Worm (Caenorhabditis elegans) whole organism, mixed stage, embryonic: ENCODE results near the gene clec-189.

Experiments used
- M03D4.4 ChIP-seq: sonication (generic microtip); optimal IDR thresholded peaks from 2 replicates; lab custom pipeline; 2017; ENCODE audit warnings: mild to moderate bottlenecking, missing genetic modification characterization, missing compliant biosample characterization
- bed-3 ChIP-seq: fragments of 200-800 bp; sonication (Bioruptor generic); optimal IDR thresholded peaks from 3 replicates; lab custom pipeline; 2018; ENCODE audit warnings: mild to moderate bottlenecking, missing genetic modification characterization, moderate library complexity, missing compliant biosample characterization
- blmp-1 ChIP-seq: fragments of 150-350 bp; optimal IDR thresholded peaks from 2 replicates; lab custom pipeline; 2014; ENCODE audit warnings: missing biosample characterization, missing genetic modification characterization
- ceh-39 ChIP-seq: fragments of 150-350 bp; optimal IDR thresholded peaks from 2 replicates; lab custom pipeline; 2014; ENCODE audit warnings: missing biosample characterization, missing genetic modification characterization
- ceh-43 ChIP-seq: fragments of 200-800 bp; sonication (Bioruptor generic); optimal IDR thresholded peaks from 2 replicates; lab custom pipeline; 2018; ENCODE audit warnings: mild to moderate bottlenecking, missing genetic modification characterization, moderate library complexity, missing compliant biosample characterization
- ceh-83 ChIP-seq: fragments of 200-800 bp; sonication (Bioruptor generic); optimal IDR thresholded peaks from 2 replicates; lab custom pipeline; 2018; ENCODE audit warnings: mild to moderate bottlenecking, missing genetic modification characterization, missing compliant biosample characterization
- ces-1 ChIP-seq: fragments of 150-350 bp; optimal IDR thresholded peaks from 2 replicates; lab custom pipeline; 2014; ENCODE audit warnings: missing biosample characterization, missing genetic modification reagents, missing genetic modification characterization
- cnd-1 ChIP-seq: fragments of 200-800 bp; sonication (Bioruptor generic); optimal IDR thresholded peaks from 2 replicates; lab custom pipeline; 2018; ENCODE audit warnings: mild to moderate bottlenecking, missing genetic modification characterization, missing compliant biosample characterization
- drap-1 ChIP-seq: fragments of 200-800 bp; sonication (Bioruptor generic); optimal IDR thresholded peaks from 3 replicates; lab custom pipeline; 2018; ENCODE audit warnings: mild to moderate bottlenecking, missing genetic modification characterization, missing compliant biosample characterization
- elt-1 ChIP-seq: sonication (generic microtip); optimal IDR thresholded peaks from 2 replicates; lab custom pipeline; 2017; ENCODE audit warnings: missing genetic modification characterization, mild to moderate bottlenecking, missing compliant biosample characterization, antibody characterized with exemption, moderate library complexity, borderline replicate concordance; ENCODE audit not compliant: insufficient read depth
- elt-3 ChIP-seq: fragments of 150-350 bp; optimal IDR thresholded peaks from 2 replicates; lab custom pipeline; 2014; ENCODE audit warnings: missing biosample characterization, missing genetic modification characterization
- flh-1 ChIP-seq: fragments of 200-800 bp; sonication (Bioruptor generic); optimal IDR thresholded peaks from 2 replicates; lab custom pipeline; 2018; ENCODE audit warnings: mild to moderate bottlenecking, missing genetic modification characterization, moderate library complexity, missing compliant biosample characterization
- ham-2 ChIP-seq: fragments of 200-800 bp; sonication (Bioruptor generic); optimal IDR thresholded peaks from 2 replicates; lab custom pipeline; 2018; ENCODE audit warnings: mild to moderate bottlenecking, missing genetic modification characterization, missing compliant biosample characterization
- hlh-1 ChIP-seq: fragments of 150-350 bp; optimal IDR thresholded peaks from 2 replicates; lab custom pipeline; 2014; ENCODE audit warnings: missing biosample characterization, missing genetic modification reagents, missing genetic modification characterization
- lin-13 ChIP-seq: fragments of 150-350 bp; optimal IDR thresholded peaks from 2 replicates; lab custom pipeline; 2014; ENCODE audit warnings: missing biosample characterization, missing genetic modification characterization
- lin-32 ChIP-seq: fragments of 200-800 bp; sonication (Bioruptor generic); optimal IDR thresholded peaks from 2 replicates; lab custom pipeline; 2018; ENCODE audit warnings: mild to moderate bottlenecking, missing genetic modification characterization, missing compliant biosample characterization
- lsy-2 ChIP-seq: fragments of 150-350 bp; optimal IDR thresholded peaks from 2 replicates; lab custom pipeline; 2014; ENCODE audit warnings: missing biosample characterization, missing genetic modification characterization
- mab-5 ChIP-seq: fragments of 150-350 bp; optimal IDR thresholded peaks from 2 replicates; lab custom pipeline; 2014; ENCODE audit warnings: missing biosample characterization, missing genetic modification characterization
- mls-2 ChIP-seq: sonication (generic microtip); optimal IDR thresholded peaks from 2 replicates; lab custom pipeline; 2016; ENCODE audit warnings: mild to moderate bottlenecking, missing genetic modification characterization, moderate library complexity, missing compliant biosample characterization
- nhr-12 ChIP-seq: fragments of 150-350 bp; optimal IDR thresholded peaks from 2 replicates; lab custom pipeline; 2014; ENCODE audit warnings: missing biosample characterization, missing genetic modification characterization
- nhr-2 ChIP-seq: fragments of 150-350 bp; optimal IDR thresholded peaks from 2 replicates; lab custom pipeline; 2014; ENCODE audit warnings: missing biosample characterization, missing genetic modification characterization
- nhr-237 ChIP-seq: fragments of 150-350 bp; optimal IDR thresholded peaks from 2 replicates; lab custom pipeline; 2014; ENCODE audit warnings: missing biosample characterization, missing genetic modification characterization
- nhr-28 ChIP-seq: fragments of 150-350 bp; optimal IDR thresholded peaks from 2 replicates; lab custom pipeline; 2014; ENCODE audit warnings: missing biosample characterization, missing genetic modification characterization
- nhr-76 ChIP-seq: sonication (generic microtip); optimal IDR thresholded peaks from 2 replicates; lab custom pipeline; 2017; ENCODE audit warnings: missing biosample characterization, missing genetic modification characterization
- pha-4 ChIP-seq: fragments of 150-350 bp; optimal IDR thresholded peaks from 2 replicates; lab custom pipeline; 2018; ENCODE audit warnings: missing biosample characterization, missing genetic modification reagents, missing genetic modification characterization
- sem-2 ChIP-seq: fragments of 200-800 bp; sonication (Bioruptor generic); optimal IDR thresholded peaks from 2 replicates; lab custom pipeline; 2018; ENCODE audit warnings: mild to moderate bottlenecking, missing genetic modification characterization, missing compliant biosample characterization
- sptf-1 ChIP-seq: sonication (generic microtip); optimal IDR thresholded peaks from 2 replicates; lab custom pipeline; 2017; ENCODE audit warnings: mild to moderate bottlenecking, missing genetic modification characterization, moderate library complexity, missing compliant biosample characterization
- tbx-8 ChIP-seq: fragments of 200-800 bp; sonication (Bioruptor generic); optimal IDR thresholded peaks from 2 replicates; lab custom pipeline; 2018; ENCODE audit warnings: mild to moderate bottlenecking, missing genetic modification characterization, moderate library complexity, missing compliant biosample characterization
- unc-120 ChIP-seq: sonication (generic microtip); optimal IDR thresholded peaks from 2 replicates; lab custom pipeline; 2017; ENCODE audit warnings: missing genetic modification characterization, missing compliant biosample characterization; ENCODE audit not compliant: poor library complexity, severe bottlenecking
- unc-39 ChIP-seq: fragments of 150-350 bp; optimal IDR thresholded peaks from 2 replicates; lab custom pipeline; 2014; ENCODE audit warnings: missing biosample characterization, missing genetic modification characterization
- unc-62 ChIP-seq: fragments of 150-350 bp; optimal IDR thresholded peaks from 2 replicates; lab custom pipeline; 2014; ENCODE audit warnings: missing biosample characterization, missing genetic modification reagents, missing genetic modification characterization
- zip-8 ChIP-seq: fragments of 150-350 bp; optimal IDR thresholded peaks from 2 replicates; lab custom pipeline; 2014; ENCODE audit warnings: missing biosample characterization, missing genetic modification characterization
- ztf-11 ChIP-seq: fragments of 150-350 bp; optimal IDR thresholded peaks from 2 replicates; lab custom pipeline; 2014; ENCODE audit warnings: missing biosample characterization, missing genetic modification characterization

The clec-189 gene

ce11 chrIV:15120746-15121145 lies at the start of gene clec-189:
clec-189 (plus strand) TSS chrIV:15120837.
- TF ChIP-seq blmp-1 (tag; lab: Kevin White, UChicago), result no peak
- TF ChIP-seq unc-39 (tag; lab: Kevin White, UChicago), result no peak
- no peak for TF ChIP-seq elt-1 (tag; lab: Kevin White, UChicago)
- TF ChIP-seq lsy-2 (tag; lab: Kevin White, UChicago), result no peak
- TF ChIP-seq sptf-1 (tag; lab: Kevin White, UChicago), result no peak
- no peak for TF ChIP-seq ceh-39 (tag; lab: Kevin White, UChicago)
- no peak for TF ChIP-seq nhr-12 (tag; lab: Kevin White, UChicago)
- TF ChIP-seq ztf-11 (tag; lab: Kevin White, UChicago), result no peak
- no peak for TF ChIP-seq unc-62 (GFP tag; lab: Kevin White, UChicago)
- no peak for TF ChIP-seq nhr-237 (tag; lab: Kevin White, UChicago)
- TF ChIP-seq nhr-28 (tag; lab: Kevin White, UChicago), result no peak
- TF ChIP-seq nhr-2 (tag; lab: Kevin White, UChicago), result no peak
- no peak for TF ChIP-seq sem-2 (GFP tag; lab: Kevin White, UChicago)
- no peak for TF ChIP-seq nhr-76 (tag; lab: Kevin White, UChicago)
- no peak for TF ChIP-seq ceh-83
- TF ChIP-seq mls-2, result no peak
- no peak for TF ChIP-seq ceh-43 (GFP tag; lab: Kevin White, UChicago)
- TF ChIP-seq elt-3 (tag; lab: Kevin White, UChicago), result no peak

- no peak for TF ChIP-seq nhr-12 (tag; lab: Kevin White, UChicago)
- no peak for TF ChIP-seq zip-8 (tag; lab: Kevin White, UChicago)
- no peak for TF ChIP-seq lin-13 (tag; lab: Kevin White, UChicago)
- TF ChIP-seq nhr-237 (tag; lab: Kevin White, UChicago), result no peak
- no peak for TF ChIP-seq ceh-39 (tag; lab: Kevin White, UChicago)
- TF ChIP-seq unc-120 (tag; lab: Kevin White, UChicago), result no peak
- no peak for TF ChIP-seq sptf-1 (tag; lab: Kevin White, UChicago)
- no peak for TF ChIP-seq pha-4 (tag; lab: Kevin White, UChicago)
- TF ChIP-seq bed-3 (GFP tag; lab: Kevin White, UChicago), result no peak
- no peak for TF ChIP-seq blmp-1 (tag; lab: Kevin White, UChicago)
- TF ChIP-seq elt-1 (tag; lab: Kevin White, UChicago), result no peak
- TF ChIP-seq mls-2, result no peak
- TF ChIP-seq nhr-28 (tag; lab: Kevin White, UChicago), result no peak
- TF ChIP-seq ztf-11 (tag; lab: Kevin White, UChicago), result no peak
Measured at ce11 chrIV:15074392-15074791, 46.2 kb upstream of the clec-189 start, which contains the start of gene srt-50. srt-50 (plus strand) TSS chrIV:15074692.

- TF ChIP-seq ceh-83 (no peak), ces-1 (GFP tag; lab: Kevin White, UChicago) (no peak), drap-1 (GFP tag; lab: Kevin White, UChicago) (no peak), unc-120 (tag; lab: Kevin White, UChicago) (no peak), zip-8 (tag; lab: Kevin White, UChicago) (no peak), ham-2 (no peak), flh-1 (GFP tag; lab: Kevin White, UChicago) (no peak), unc-39 (tag; lab: Kevin White, UChicago) (no peak), M03D4.4 (no peak), sem-2 (GFP tag; lab: Kevin White, UChicago) (no peak), lin-32 (no peak), unc-62 (GFP tag; lab: Kevin White, UChicago) (no peak), blmp-1 (tag; lab: Kevin White, UChicago) (no peak), mls-2 (no peak), hlh-1 (tag; lab: Kevin White, UChicago) (no peak)
Measured at ce11 chrIV:15098294-15098693, 22.3 kb upstream of the clec-189 start, which contains the start of gene srt-49. srt-49 (minus strand) TSS chrIV:15098394.

ce11 chrIV:15103224-15103679 lies 17.4 kb upstream of the clec-189 start, which contains the start of gene srt-44:
srt-44 (plus strand) TSS chrIV:15103629.
- no peak for TF ChIP-seq cnd-1 (tag; lab: Kevin White, UChicago)
- no peak for TF ChIP-seq pha-4 (tag; lab: Kevin White, UChicago)
- no peak for TF ChIP-seq tbx-8 (GFP tag; lab: Kevin White, UChicago)
- TF ChIP-seq lsy-2 (tag; lab: Kevin White, UChicago), result no peak
- no peak for TF ChIP-seq nhr-76 (tag; lab: Kevin White, UChicago)
- no peak for TF ChIP-seq nhr-28 (tag; lab: Kevin White, UChicago)
- no peak for TF ChIP-seq elt-1 (tag; lab: Kevin White, UChicago)
- TF ChIP-seq unc-39 (tag; lab: Kevin White, UChicago), result no peak
- TF ChIP-seq sptf-1 (tag; lab: Kevin White, UChicago), result no peak
- no peak for TF ChIP-seq ztf-11 (tag; lab: Kevin White, UChicago)
- TF ChIP-seq flh-1 (GFP tag; lab: Kevin White, UChicago), result no peak
- no peak for TF ChIP-seq nhr-2 (tag; lab: Kevin White, UChicago)
- no peak for TF ChIP-seq zip-8 (tag; lab: Kevin White, UChicago)
- no peak for TF ChIP-seq ces-1 (GFP tag; lab: Kevin White, UChicago)
- no peak for TF ChIP-seq blmp-1 (tag; lab: Kevin White, UChicago)
- no peak for TF ChIP-seq mab-5 (tag; lab: Kevin White, UChicago)
- TF ChIP-seq drap-1 (GFP tag; lab: Kevin White, UChicago), result no peak
- no peak for TF ChIP-seq bed-3 (GFP tag; lab: Kevin White, UChicago)
- no peak for TF ChIP-seq unc-62 (GFP tag; lab: Kevin White, UChicago)
- TF ChIP-seq elt-3 (tag; lab: Kevin White, UChicago), result no peak
